Worm (Caenorhabditis elegans) whole organism, L1 larva: ENCODE data around the gene ctsa-4.2.
A peak's percentile ranks its signal among the peaks of the same experiment; 100 is the strongest.

Experiments
- C16A3.4 ChIP-seq: fragments of 150-350 bp; optimal IDR thresholded peaks from 2 replicates; lab custom pipeline; 2014; ENCODE audit warnings: missing biosample characterization, missing genetic modification characterization
- C34B4.2 ChIP-seq: sonication (generic microtip); optimal IDR thresholded peaks from 2 replicates; lab custom pipeline; 2017; ENCODE audit warnings: mild to moderate bottlenecking, missing genetic modification characterization, missing compliant biosample characterization
- F16B12.6 ChIP-seq: fragments of 150-350 bp; optimal IDR thresholded peaks from 2 replicates; lab custom pipeline; 2014; ENCODE audit warnings: missing biosample characterization, missing genetic modification characterization
- Y116A8C.19 ChIP-seq: sonication (generic microtip); optimal IDR thresholded peaks from 2 replicates; lab custom pipeline; 2016; ENCODE audit warnings: missing compliant biosample characterization, missing genetic modification characterization, borderline replicate concordance
- alr-1 ChIP-seq: fragments of 200-800 bp; sonication (Bioruptor generic); optimal IDR thresholded peaks from 2 replicates; lab custom pipeline; 2018; ENCODE audit warnings: borderline replicate concordance, mild to moderate bottlenecking, missing genetic modification characterization, missing compliant biosample characterization
- aly-2 ChIP-seq: fragments of 150-350 bp; optimal IDR thresholded peaks from 2 replicates; lab custom pipeline; 2014; ENCODE audit warnings: missing biosample characterization, missing genetic modification characterization
- ama-1 ChIP-seq: fragments of 150-350 bp; optimal IDR thresholded peaks from 2 replicates; lab custom pipeline; 2014
- blmp-1 ChIP-seq: fragments of 150-350 bp; optimal IDR thresholded peaks from 2 replicates; lab custom pipeline; 2014; ENCODE audit warnings: missing biosample characterization, missing genetic modification characterization
- ceh-8 ChIP-seq: fragments of 200-800 bp; sonication (Bioruptor generic); optimal IDR thresholded peaks from 2 replicates; lab custom pipeline; 2018; ENCODE audit warnings: mild to moderate bottlenecking, missing genetic modification characterization, moderate library complexity, missing compliant biosample characterization
- ceh-82 ChIP-seq, 3 experiments: fragments of 150-350 bp in 1 of 3; sonication (generic microtip) in 2 of 3; optimal IDR thresholded peaks; 2 replicates each; lab custom pipeline; 2014 to 2017; ENCODE audit warnings: missing biosample characterization in 3 of 3, missing genetic modification characterization in 3 of 3
- ceh-88 ChIP-seq: fragments of 200-800 bp; sonication (Bioruptor generic); IDR thresholded peaks from 2 replicates; pipeline ENCODE4 v1.3.6; 2022; ENCODE audit warnings: missing genetic modification characterization, missing compliant biosample characterization
- ces-1 ChIP-seq: fragments of 150-350 bp; optimal IDR thresholded peaks from 2 replicates; lab custom pipeline; 2014; ENCODE audit warnings: missing biosample characterization, missing genetic modification reagents, missing genetic modification characterization
- dpl-1 ChIP-seq, 3 experiments: fragments of 150-350 bp in 2 of 3; sonication (generic microtip) in 1 of 3; optimal IDR thresholded peaks; 2 replicates each; lab custom pipeline; 2014 to 2017; ENCODE audit warnings: missing biosample characterization in 3 of 3, missing genetic modification characterization in 3 of 3, missing genetic modification reagents in 3 of 3
- dsc-1 ChIP-seq: sonication (generic microtip); optimal IDR thresholded peaks from 2 replicates; lab custom pipeline; 2016; ENCODE audit warnings: mild to moderate bottlenecking, missing genetic modification characterization, missing compliant biosample characterization
- efl-1 ChIP-seq, 4 experiments: fragments of 150-350 bp; optimal IDR thresholded peaks in 3 of 4; peaks in 1 of 4; 1 replicate in 1 of 4; 2 replicates in 3 of 4; lab custom pipeline; 2014; ENCODE audit warnings: missing biosample characterization in 2 of 4, missing genetic modification characterization in 2 of 4, missing genetic modification reagents in 2 of 4
- efl-3 ChIP-seq: fragments of 200-800 bp; sonication (Bioruptor generic); optimal IDR thresholded peaks from 2 replicates; lab custom pipeline; 2018; ENCODE audit warnings: mild to moderate bottlenecking, missing genetic modification characterization, missing compliant biosample characterization
- fkh-4 ChIP-seq: sonication (generic microtip); optimal IDR thresholded peaks from 2 replicates; lab custom pipeline; 2016; ENCODE audit warnings: missing compliant biosample characterization, missing genetic modification characterization, borderline replicate concordance
- fkh-8 ChIP-seq: sonication (generic microtip); optimal IDR thresholded peaks from 2 replicates; lab custom pipeline; 2016; ENCODE audit warnings: mild to moderate bottlenecking, missing genetic modification characterization, missing compliant biosample characterization
- fos-1 ChIP-seq: fragments of 150-350 bp; optimal IDR thresholded peaks from 2 replicates; lab custom pipeline; 2014; ENCODE audit warnings: missing biosample characterization, missing genetic modification characterization
- irx-1 ChIP-seq: sonication (generic microtip); optimal IDR thresholded peaks from 2 replicates; lab custom pipeline; 2016; ENCODE audit warnings: missing genetic modification characterization, missing compliant biosample characterization
- jun-1 ChIP-seq: fragments of 150-350 bp; optimal IDR thresholded peaks from 2 replicates; lab custom pipeline; 2014; ENCODE audit warnings: missing biosample characterization, missing genetic modification reagents, missing genetic modification characterization
- lin-13 ChIP-seq: fragments of 150-350 bp; optimal IDR thresholded peaks from 2 replicates; lab custom pipeline; 2014; ENCODE audit warnings: missing biosample characterization, missing genetic modification reagents, missing genetic modification characterization
- lin-14 ChIP-seq: fragments of 200-800 bp; sonication (Bioruptor generic); optimal IDR thresholded peaks from 2 replicates; lab custom pipeline; 2018; ENCODE audit warnings: mild to moderate bottlenecking, missing genetic modification characterization, moderate library complexity, missing compliant biosample characterization
- lin-35 ChIP-seq, 2 experiments: fragments of 150-350 bp; optimal IDR thresholded peaks; 2 replicates each; lab custom pipeline; 2014; ENCODE audit warnings: missing biosample characterization in 2 of 2, missing genetic modification characterization in 2 of 2, missing genetic modification reagents in 2 of 2
- lin-39 ChIP-seq: fragments of 150-350 bp; optimal IDR thresholded peaks from 2 replicates; lab custom pipeline; 2014; ENCODE audit warnings: missing biosample characterization, missing genetic modification reagents, missing genetic modification characterization
- lsy-2 ChIP-seq, 2 experiments: fragments of 150-350 bp; optimal IDR thresholded peaks; 2 replicates each; lab custom pipeline; 2014; ENCODE audit warnings: missing biosample characterization in 2 of 2, missing genetic modification characterization in 2 of 2
- mab-9 ChIP-seq: fragments of 200-800 bp; sonication (Bioruptor generic); IDR thresholded peaks from 2 replicates; pipeline ENCODE4 v1.3.6; 2022; ENCODE audit warnings: missing genetic modification reagents, missing genetic modification characterization, missing compliant biosample characterization
- mdl-1 ChIP-seq, 2 experiments: fragments of 150-350 bp; optimal IDR thresholded peaks; 2 replicates each; lab custom pipeline; 2014 to 2017; ENCODE audit warnings: missing biosample characterization in 2 of 2, missing genetic modification characterization in 2 of 2, inconsistent platforms in 1 of 2
- nhr-11 ChIP-seq: fragments of 150-350 bp; optimal IDR thresholded peaks from 2 replicates; lab custom pipeline; 2014; ENCODE audit warnings: missing biosample characterization, missing genetic modification characterization
- nhr-12 ChIP-seq: sonication (generic microtip); optimal IDR thresholded peaks from 2 replicates; lab custom pipeline; 2017; ENCODE audit warnings: missing biosample characterization, missing genetic modification characterization
- nhr-237 ChIP-seq: fragments of 150-350 bp; optimal IDR thresholded peaks from 2 replicates; lab custom pipeline; 2014; ENCODE audit warnings: missing biosample characterization, missing genetic modification characterization
- nhr-71 ChIP-seq: sonication (generic microtip); optimal IDR thresholded peaks from 2 replicates; lab custom pipeline; 2016; ENCODE audit warnings: mild to moderate bottlenecking, missing genetic modification characterization, moderate library complexity, missing compliant biosample characterization
- nhr-90 ChIP-seq: sonication (generic microtip); optimal IDR thresholded peaks from 2 replicates; lab custom pipeline; 2016; ENCODE audit warnings: mild to moderate bottlenecking, missing genetic modification characterization, missing compliant biosample characterization; ENCODE audit not compliant: poor library complexity
- rnt-1 ChIP-seq: sonication (generic microtip); optimal IDR thresholded peaks from 2 replicates; lab custom pipeline; 2016; ENCODE audit warnings: mild to moderate bottlenecking, missing genetic modification characterization, moderate library complexity, missing compliant biosample characterization
- skn-1 ChIP-seq: fragments of 150-350 bp; optimal IDR thresholded peaks from 2 replicates; lab custom pipeline; 2014; ENCODE audit warnings: missing biosample characterization, missing genetic modification characterization
- tbx-2 ChIP-seq: sonication (generic microtip); optimal IDR thresholded peaks from 2 replicates; lab custom pipeline; 2016; ENCODE audit warnings: missing genetic modification characterization, missing compliant biosample characterization
- unc-130 ChIP-seq: fragments of 150-350 bp; optimal IDR thresholded peaks from 2 replicates; lab custom pipeline; 2017; ENCODE audit warnings: missing biosample characterization, missing genetic modification characterization, inconsistent platforms
- unc-30 ChIP-seq: sonication (generic microtip); optimal IDR thresholded peaks from 2 replicates; lab custom pipeline; 2017; ENCODE audit warnings: missing biosample characterization, missing genetic modification characterization
- unc-62 ChIP-seq: fragments of 150-350 bp; optimal IDR thresholded peaks from 2 replicates; lab custom pipeline; 2014; ENCODE audit warnings: missing biosample characterization, missing genetic modification reagents, missing genetic modification characterization
- unc-86 ChIP-seq: sonication (generic microtip); optimal IDR thresholded peaks from 2 replicates; lab custom pipeline; 2016; ENCODE audit warnings: missing genetic modification characterization, missing compliant biosample characterization
- zip-4 ChIP-seq: fragments of 200-800 bp; sonication (Bioruptor generic); optimal IDR thresholded peaks from 2 replicates; lab custom pipeline; 2018; ENCODE audit warnings: mild to moderate bottlenecking, missing genetic modification characterization, moderate library complexity, missing compliant biosample characterization
- ztf-11 ChIP-seq, 2 experiments: sonication (generic microtip); optimal IDR thresholded peaks; 2 replicates each; lab custom pipeline; 2016 to 2017; ENCODE audit warnings: missing genetic modification characterization in 2 of 2, missing biosample characterization in 1 of 2, missing compliant biosample characterization in 1 of 2
- ztf-4 ChIP-seq: fragments of 150-350 bp; optimal IDR thresholded peaks from 2 replicates; lab custom pipeline; 2014; ENCODE audit warnings: missing biosample characterization, missing genetic modification characterization

Gene ctsa-4.2

ce11 chrIII:6603185-6603584 lies 9.1 kb upstream of the ctsa-4.2 start:
- TF ChIP-seq nhr-90 = no peak
- no peak for TF ChIP-seq lin-13
- no peak for TF ChIP-seq mdl-1 (tag; optimal IDR thresholded peaks at IDR 0.05; lab: Kevin White, UChicago)
- TF ChIP-seq fkh-4 (tag; lab: Kevin White, UChicago) = no peak
- no peak for TF ChIP-seq ceh-88
- no peak for TF ChIP-seq unc-30 (tag; lab: Kevin White, UChicago)
- TF ChIP-seq unc-62 (GFP tag; lab: Kevin White, UChicago) = no peak
- no peak for TF ChIP-seq efl-1 (optimal IDR thresholded peaks at IDR 0.05; lab: Kevin White, UChicago)
- peak in 1 of 2 experiments; percentile 88 for TF ChIP-seq efl-1 (GFP tag; optimal IDR thresholded peaks at IDR 0.05 in 1 of 2; lab: Kevin White, UChicago)
- no peak for TF ChIP-seq unc-86 (tag; lab: Kevin White, UChicago)

ce11 chrIII:6604317-6604716 lies 8.0 kb upstream of the ctsa-4.2 start:
- TF ChIP-seq lin-35 (GFP tag; optimal IDR thresholded peaks at IDR 0.05; lab: Kevin White, UChicago) (peak; percentile 14 to 58), mab-9 (GFP tag; lab: Robert Waterston, UW) (no peak), efl-1 (optimal IDR thresholded peaks at IDR 0.05; lab: Kevin White, UChicago) (no peak), efl-1 (GFP tag; optimal IDR thresholded peaks at IDR 0.05 in 1 of 2; lab: Kevin White, UChicago) (peak in 1 of 2 experiments; percentile 12), blmp-1 (tag; lab: Kevin White, UChicago) (peak; percentile 76), dpl-1 (GFP tag; optimal IDR thresholded peaks at IDR 0.05; lab: Kevin White, UChicago) (peak in 2 of 3 experiments; percentile 3 to 6), efl-3 (GFP tag; lab: Kevin White, UChicago) (no peak), jun-1 (tag; lab: Kevin White, UChicago) (peak; percentile 15), rnt-1 (tag; lab: Kevin White, UChicago) (peak; percentile 4), C34B4.2 (tag; lab: Kevin White, UChicago) (no peak), nhr-71 (tag; lab: Kevin White, UChicago) (peak; percentile 0), lsy-2 (tag; optimal IDR thresholded peaks at IDR 0.05; lab: Kevin White, UChicago) (peak in 1 of 2 experiments; percentile 0), lin-14 (GFP tag; lab: Kevin White, UChicago) (peak; percentile 19)

ce11 chrIII:6605442-6605992 lies 6.8 kb upstream of the ctsa-4.2 start:
- no peak for TF ChIP-seq nhr-71 (tag; lab: Kevin White, UChicago)
- TF ChIP-seq blmp-1 (tag; lab: Kevin White, UChicago) = peak; percentile 29
- TF ChIP-seq efl-1 (optimal IDR thresholded peaks at IDR 0.05; lab: Kevin White, UChicago) = no peak
- TF ChIP-seq efl-1 (GFP tag; optimal IDR thresholded peaks at IDR 0.05 in 1 of 2; lab: Kevin White, UChicago) = peak in 1 of 2 experiments; percentile 73

ce11 chrIII:6606022-6606467 lies 6.3 kb upstream of the ctsa-4.2 start:
- TF ChIP-seq ama-1 (lab: Kevin White, UChicago) (peak; percentile 77), tbx-2 (tag; lab: Kevin White, UChicago) (peak; percentile 66), Y116A8C.19 (tag; lab: Kevin White, UChicago) (no peak), skn-1 (tag; lab: Kevin White, UChicago) (peak; percentile 90), lin-35 (GFP tag; optimal IDR thresholded peaks at IDR 0.05; lab: Kevin White, UChicago) (peak; percentile 75 to 79), ceh-8 (GFP tag; lab: Kevin White, UChicago) (peak; percentile 46), zip-4 (peak; percentile 84), mdl-1 (tag; optimal IDR thresholded peaks at IDR 0.05; lab: Kevin White, UChicago) (peak in 1 of 2 experiments; percentile 90), ceh-82 (tag; optimal IDR thresholded peaks at IDR 0.05; lab: Kevin White, UChicago) (peak; percentile 29 to 61 (median 52)), alr-1 (tag; lab: Kevin White, UChicago) (no peak), nhr-12 (tag; lab: Kevin White, UChicago) (no peak), dsc-1 (tag; lab: Kevin White, UChicago) (peak; percentile 51), aly-2 (tag; lab: Kevin White, UChicago) (peak; percentile 90), nhr-237 (tag; lab: Kevin White, UChicago) (no peak), fkh-8 (tag; lab: Kevin White, UChicago) (peak; percentile 72), unc-62 (GFP tag; lab: Kevin White, UChicago) (no peak), irx-1 (tag; lab: Kevin White, UChicago) (peak; percentile 44), unc-130 (peak; percentile 81), lin-39 (tag; lab: Kevin White, UChicago) (peak; percentile 13), nhr-11 (tag; lab: Kevin White, UChicago) (no peak), F16B12.6 (tag; lab: Kevin White, UChicago) (peak; percentile 35), ztf-4 (tag; lab: Kevin White, UChicago) (peak; percentile 61), ztf-11 (tag; optimal IDR thresholded peaks at IDR 0.05; lab: Kevin White, UChicago) (peak in 1 of 2 experiments; percentile 39), C16A3.4 (tag; lab: Kevin White, UChicago) (peak; percentile 30), mab-9 (GFP tag; lab: Robert Waterston, UW) (peak; percentile 47; the same call in 1 of the 2 replicates), fos-1 (tag; lab: Kevin White, UChicago) (no peak), ces-1 (GFP tag; lab: Kevin White, UChicago) (no peak), nhr-90 (peak; percentile 76), blmp-1 (tag; lab: Kevin White, UChicago) (peak; percentile 82), lin-13 (peak; percentile 74)
